Worm (Caenorhabditis elegans) whole organism, young adult: ENCODE results near the gene nlp-48.
A peak's percentile ranks its signal among the peaks of the same experiment; 100 is the strongest.

Experiments
- B0336.3 ChIP-seq: fragments of 200-800 bp; sonication (Bioruptor generic); IDR thresholded peaks from 2 replicates; pipeline ENCODE4 v1.3.6; 2022; ENCODE audit warnings: missing genetic modification characterization, missing compliant biosample characterization
- F33H1.4 ChIP-seq: fragments of 200-800 bp; sonication (Bioruptor generic); IDR thresholded peaks from 2 replicates; pipeline ENCODE4 v1.3.6; 2022; ENCODE audit warnings: missing genetic modification reagents, missing genetic modification characterization, missing compliant biosample characterization
- Y53F4B.3 ChIP-seq: fragments of 200-800 bp; sonication (Bioruptor generic); IDR thresholded peaks from 2 replicates; pipeline ENCODE4 v1.3.6; 2022; ENCODE audit warnings: missing genetic modification reagents, missing genetic modification characterization, missing compliant biosample characterization
- Y67H2A.10 ChIP-seq: fragments of 200-800 bp; sonication (Bioruptor generic); conservative IDR thresholded peaks from 2 replicates; pipeline ENCODE4 v1.3.6; 2022; ENCODE audit warnings: missing genetic modification reagents, missing genetic modification characterization, missing compliant biosample characterization
- Y79H2A.3 ChIP-seq: fragments of 200-800 bp; sonication (Bioruptor generic); conservative IDR thresholded peaks from 2 replicates; pipeline ENCODE4 v1.3.6; 2022; ENCODE audit warnings: missing genetic modification reagents, missing genetic modification characterization, missing compliant biosample characterization
- akir-1 ChIP-seq: fragments of 200-800 bp; sonication (Bioruptor generic); optimal IDR thresholded peaks from 2 replicates; lab custom pipeline; 2018; ENCODE audit warnings: mild to moderate bottlenecking, missing genetic modification characterization, moderate library complexity, missing compliant biosample characterization
- ama-1 ChIP-seq, 3 experiments: fragments of 150-350 bp in 1 of 3; sonication (generic microtip) in 2 of 3; optimal IDR thresholded peaks; 2 replicates each; lab custom pipeline; 2014 to 2018; ENCODE audit warnings: missing biosample characterization in 2 of 3, missing genetic modification characterization in 2 of 3, missing genetic modification reagents in 2 of 3
- bed-1 ChIP-seq: fragments of 200-800 bp; sonication (Bioruptor generic); IDR thresholded peaks from 2 replicates; pipeline ENCODE4 v1.3.6; 2022; ENCODE audit warnings: missing genetic modification reagents, missing genetic modification characterization, missing compliant biosample characterization
- cebp-1 ChIP-seq, 2 experiments: fragments of 200-800 bp in 1 of 2; sonication (Bioruptor generic) in 1 of 2; sonication (generic microtip) in 1 of 2; IDR thresholded peaks in 1 of 2; optimal IDR thresholded peaks in 1 of 2; 2 replicates each; pipeline versions ENCODE4 v1.3.6 to Lab custom; 2017 to 2022; ENCODE audit warnings: missing compliant biosample characterization in 2 of 2, missing genetic modification characterization in 2 of 2, mild to moderate bottlenecking in 1 of 2, missing genetic modification reagents in 1 of 2, moderate library complexity in 1 of 2
- ceh-58 ChIP-seq: fragments of 200-800 bp; sonication (Bioruptor generic); IDR thresholded peaks from 2 replicates; pipeline ENCODE4 v1.3.6; 2022; ENCODE audit warnings: missing genetic modification characterization, missing compliant biosample characterization
- die-1 ChIP-seq: sonication (generic microtip); optimal IDR thresholded peaks from 2 replicates; lab custom pipeline; 2016; ENCODE audit warnings: missing genotype, mild to moderate bottlenecking, missing genetic modification characterization, missing compliant biosample characterization
- fkh-3 ChIP-seq: sonication (generic microtip); optimal IDR thresholded peaks from 2 replicates; lab custom pipeline; 2016; ENCODE audit warnings: mild to moderate bottlenecking, missing genetic modification characterization, missing compliant biosample characterization
- hmg-1.2 ChIP-seq: fragments of 200-800 bp; sonication (Bioruptor generic); IDR thresholded peaks from 2 replicates; pipeline ENCODE4 v1.3.6; 2022; ENCODE audit warnings: missing genetic modification reagents, missing genetic modification characterization, missing compliant biosample characterization
- lag-1 ChIP-seq: fragments of 200-800 bp; sonication (Bioruptor generic); IDR thresholded peaks from 2 replicates; pipeline ENCODE4 v1.3.6; 2022; ENCODE audit warnings: missing genetic modification reagents, missing genetic modification characterization, missing compliant biosample characterization
- let-526 ChIP-seq: fragments of 200-800 bp; sonication (Bioruptor generic); IDR thresholded peaks from 2 replicates; pipeline ENCODE4 v1.3.6; 2022; ENCODE audit warnings: missing genetic modification reagents, missing genetic modification characterization, missing compliant biosample characterization
- lin-54 ChIP-seq: fragments of 200-800 bp; sonication (Bioruptor generic); optimal IDR thresholded peaks from 2 replicates; lab custom pipeline; 2018; ENCODE audit warnings: mild to moderate bottlenecking, missing genetic modification characterization, missing compliant biosample characterization
- lsl-1 ChIP-seq: fragments of 200-800 bp; sonication (Bioruptor generic); optimal IDR thresholded peaks from 2 replicates; lab custom pipeline; 2018; ENCODE audit warnings: mild to moderate bottlenecking, missing genetic modification characterization, moderate library complexity, missing compliant biosample characterization
- nhr-90 ChIP-seq: sonication (generic microtip); optimal IDR thresholded peaks from 2 replicates; lab custom pipeline; 2016; ENCODE audit warnings: missing genotype, mild to moderate bottlenecking, missing genetic modification characterization, missing compliant biosample characterization
- rec-8 ChIP-seq, 2 experiments: sonication (generic microtip); optimal IDR thresholded peaks; 2 replicates each; lab custom pipeline; 2016; ENCODE audit warnings: mild to moderate bottlenecking in 2 of 2, missing genetic modification characterization in 2 of 2, missing genetic modification reagents in 2 of 2, missing genotype in 2 of 2, missing biosample characterization in 1 of 2, missing compliant biosample characterization in 1 of 2, moderate library complexity in 1 of 2
- sea-2 ChIP-seq: fragments of 200-800 bp; sonication (Bioruptor generic); IDR thresholded peaks from 2 replicates; pipeline ENCODE4 v1.3.6; 2022; ENCODE audit warnings: missing genetic modification characterization, missing compliant biosample characterization
- snpc-3.4 ChIP-seq: sonication (generic microtip); optimal IDR thresholded peaks from 2 replicates; lab custom pipeline; 2017; ENCODE audit warnings: missing genetic modification characterization, mild to moderate bottlenecking, missing compliant biosample characterization, antibody characterized with exemption, moderate library complexity, missing genotype, missing genetic modification reagents
- snpc-4 ChIP-seq, 5 experiments: fragments of 150-350 bp in 1 of 5; sonication (generic microtip) in 4 of 5; optimal IDR thresholded peaks; 2 replicates each; lab custom pipeline; 2014 to 2018; ENCODE audit warnings: missing genetic modification characterization in 5 of 5, missing biosample characterization in 3 of 5, antibody characterized with exemption in 2 of 5, mild to moderate bottlenecking in 2 of 5, missing compliant biosample characterization in 2 of 5, missing genotype in 2 of 5, moderate library complexity in 2 of 5, missing genetic modification reagents in 1 of 5
- tbp1 ChIP-seq: fragments of 200-800 bp; sonication (Bioruptor generic); optimal IDR thresholded peaks from 2 replicates; lab custom pipeline; 2018; ENCODE audit warnings: mild to moderate bottlenecking, missing genetic modification characterization, missing compliant biosample characterization
- xnd-1 ChIP-seq: sonication (generic microtip); optimal IDR thresholded peaks from 2 replicates; lab custom pipeline; 2016; ENCODE audit warnings: missing genotype, missing genetic modification reagents, missing genetic modification characterization, missing compliant biosample characterization
- zfh-2 ChIP-seq: fragments of 200-800 bp; sonication (Bioruptor generic); conservative IDR thresholded peaks from 2 replicates; pipeline ENCODE4 v1.3.6; 2022; ENCODE audit warnings: missing genetic modification reagents, missing genetic modification characterization, missing compliant biosample characterization
- ztf-28 ChIP-seq: fragments of 200-800 bp; sonication (Bioruptor generic); IDR thresholded peaks from 2 replicates; pipeline ENCODE4 v1.3.6; 2022; ENCODE audit warnings: missing genetic modification reagents, missing genetic modification characterization, missing compliant biosample characterization
- ztf-3 ChIP-seq: fragments of 200-800 bp; sonication (Bioruptor generic); optimal IDR thresholded peaks from 2 replicates; lab custom pipeline; 2018; ENCODE audit warnings: mild to moderate bottlenecking, missing genetic modification characterization, missing compliant biosample characterization

Gene nlp-48

DNA sequence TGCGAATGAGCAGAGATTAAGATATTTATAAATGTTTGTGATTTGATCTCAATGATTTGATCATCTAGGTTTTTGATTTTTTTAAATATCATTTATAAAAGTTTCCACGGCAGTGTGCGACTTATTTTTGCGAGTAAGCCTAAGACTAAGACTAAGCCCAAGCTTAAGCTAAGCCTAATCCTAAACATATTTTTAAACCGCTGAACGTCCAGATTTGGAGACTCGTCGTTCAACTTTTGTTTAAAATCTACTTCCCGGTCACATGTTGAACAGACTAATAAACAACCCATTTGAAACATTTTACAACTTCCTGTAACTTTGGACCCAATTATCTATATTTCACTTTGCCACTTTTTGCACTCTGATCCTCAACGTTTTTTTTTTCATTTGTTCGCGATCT, 41.9 kb downstream of the nlp-48 start, which contains the start of gene K04H4.5:
Gene K04H4.5, plus strand, starts transcription at position 301 of the 400 bp plus-strand sequence.
- TF ChIP-seq Y53F4B.3 (GFP tag; lab: Robert Waterston, UW) (no peak), hmg-1.2 (GFP tag; lab: Robert Waterston, UW) (no peak), snpc-4 (GFP tag; optimal IDR thresholded peaks at IDR 0.05; lab: Kevin White, UChicago) (no peak), snpc-4 (tag; optimal IDR thresholded peaks at IDR 0.05; lab: Kevin White, UChicago) (no peak), lag-1 (GFP tag; lab: Robert Waterston, UW) (no peak), rec-8 (tag; optimal IDR thresholded peaks at IDR 0.05; lab: Kevin White, UChicago) (no peak), F33H1.4 (no peak), lin-54 (no peak), ztf-3 (no peak), fkh-3 (tag; lab: Kevin White, UChicago) (no peak), tbp1 (GFP tag; lab: Kevin White, UChicago) (no peak), sea-2 (GFP tag; lab: Robert Waterston, UW) (no peak), Y67H2A.10 (GFP tag; lab: Robert Waterston, UW) (no peak), die-1 (no peak), let-526 (GFP tag; lab: Robert Waterston, UW) (no peak), zfh-2 (GFP tag; lab: Robert Waterston, UW) (no peak), snpc-3.4 (tag; lab: Kevin White, UChicago) (no peak), lsl-1 (GFP tag; lab: Kevin White, UChicago) (no peak)

DNA sequence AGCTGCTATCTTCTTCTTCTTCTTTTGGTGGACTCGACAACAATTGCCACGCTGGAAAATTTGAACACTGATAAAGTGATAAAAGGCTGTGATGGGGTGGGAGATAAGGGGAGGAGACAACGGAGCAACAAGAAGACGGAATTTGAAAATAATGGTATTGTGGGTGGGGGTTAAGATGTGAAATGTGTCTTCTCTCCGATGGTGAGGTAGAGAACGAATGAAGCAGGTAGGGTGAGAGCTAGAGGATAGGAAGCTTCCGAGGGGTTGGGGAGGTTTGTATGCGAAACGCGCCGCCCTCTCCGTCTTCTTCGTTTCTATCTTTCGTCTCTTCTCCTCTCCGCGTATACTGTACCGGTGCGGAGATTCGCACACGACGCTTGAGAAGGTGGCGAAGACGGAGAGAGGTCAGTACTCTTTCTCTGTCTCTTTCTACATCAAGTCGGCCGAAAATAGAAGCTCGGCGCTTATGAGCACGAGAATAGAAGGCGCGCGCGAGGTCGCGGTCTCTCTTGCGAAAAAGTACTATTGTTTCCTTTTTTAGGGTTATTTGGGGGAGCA, 45.4 kb downstream of the nlp-48 start, which contains the start of gene chtb-1:
Gene chtb-1, minus strand, starts transcription at position 51 of the 558 bp plus-strand sequence.
- TF ChIP-seq bed-1 (GFP tag; lab: Robert Waterston, UW) (no peak), akir-1 (GFP tag; lab: Kevin White, UChicago) (no peak), Y79H2A.3 (GFP tag; lab: Robert Waterston, UW) (no peak), ama-1 (optimal IDR thresholded peaks at IDR 0.05; lab: Kevin White, UChicago) (no peak), ama-1 (GFP tag; optimal IDR thresholded peaks at IDR 0.05; lab: Kevin White, UChicago) (no peak), lag-1 (GFP tag; lab: Robert Waterston, UW) (no peak), nhr-90 (no peak), cebp-1 (GFP tag; IDR thresholded peaks at IDR 0.05; lab: Robert Waterston, UW) (no peak), cebp-1 (tag; optimal IDR thresholded peaks at IDR 0.05; lab: Kevin White, UChicago) (no peak), ceh-58 (GFP tag; lab: Robert Waterston, UW) (no peak), ztf-28 (0 out of 2 replicates have a peak, but pooled peaks have one; percentile 5), zfh-2 (GFP tag; lab: Robert Waterston, UW) (peak; percentile 61; the same call in 1 of the 2 replicates), xnd-1 (no peak)

DNA sequence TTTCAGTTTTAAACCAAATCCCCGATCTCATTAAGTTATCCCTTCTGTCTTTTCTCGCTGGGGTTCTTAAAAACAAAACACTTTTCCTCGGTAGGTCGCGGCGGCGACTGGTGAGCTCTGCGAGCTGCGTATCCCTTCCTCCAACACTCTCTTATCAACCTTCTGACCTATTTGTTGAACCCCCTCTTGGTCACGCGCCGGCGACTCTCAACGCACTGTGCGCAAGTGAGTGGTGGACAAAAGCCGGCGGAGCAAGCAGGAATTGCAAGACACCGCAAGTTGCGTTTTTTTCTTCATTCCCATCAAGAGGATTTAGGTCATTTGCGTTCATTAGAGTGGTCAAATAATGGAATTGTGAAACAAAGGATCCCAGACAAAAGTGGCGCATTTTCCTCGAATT, 47.1 kb downstream of the nlp-48 start:
- TF ChIP-seq B0336.3 (GFP tag; lab: Robert Waterston, UW), result no peak
- peak; percentile 71 for TF ChIP-seq zfh-2 (GFP tag; lab: Robert Waterston, UW)
- peak; percentile 46; the same call in 1 of the 2 replicates for TF ChIP-seq hmg-1.2 (GFP tag; lab: Robert Waterston, UW)
